Worm (Caenorhabditis elegans) whole organism, L4 larva: ENCODE data around the gene clec-83.
"Not testable (repeated sequence)": the region's sequence is repeated elsewhere in the genome, so short reads cannot be mapped to it uniquely, and the experiment has no call there.

ENCODE experiments used
- nhr-76 ChIP-seq: fragments of 150-350 bp; optimal IDR thresholded peaks from 2 replicates; lab custom pipeline; 2014; ENCODE audit warnings: missing biosample characterization, missing genetic modification characterization
- unc-130 ChIP-seq: sonication (generic microtip); optimal IDR thresholded peaks from 2 replicates; lab custom pipeline; 2016; ENCODE audit warnings: missing genetic modification reagents, missing genetic modification characterization, missing compliant biosample characterization

DNA sequence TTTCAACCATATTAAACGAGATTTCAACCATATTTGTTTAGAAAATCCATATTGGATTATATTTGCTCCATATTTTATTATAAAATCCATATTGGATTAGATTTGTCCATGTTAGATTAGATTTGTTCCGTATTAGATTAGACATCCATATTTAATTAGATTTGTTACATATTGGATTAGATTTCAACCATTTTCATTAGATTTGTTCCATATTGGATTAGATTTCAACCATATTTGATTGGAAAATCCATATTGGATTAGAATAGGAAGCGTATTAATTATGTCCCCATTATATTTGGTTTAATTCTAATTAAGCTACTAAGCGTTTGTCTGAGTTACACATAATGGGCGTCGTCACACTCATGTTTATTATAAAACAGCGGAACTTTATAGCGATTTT, 39.7 kb downstream of the clec-83 start, which contains the start of gene Y54G2A.44:
- not testable (repeated sequence) for TF ChIP-seq unc-130; nhr-76 (tag; lab: Kevin White, UChicago)
